Fruit fly (Drosophila melanogaster) whole organism, prepupa: ENCODE data around the gene mAChR-B.

Experiments
- CG11902 ChIP-seq: fragments of 200-800 bp; sonication (Bioruptor generic); optimal IDR thresholded peaks from 3 replicates; lab custom pipeline; 2016; ENCODE audit warnings: missing biosample characterization, missing genetic modification characterization
- CG1621 ChIP-seq: fragments of 200-800 bp; sonication (Bioruptor generic); optimal IDR thresholded peaks from 3 replicates; lab custom pipeline; 2018; ENCODE audit warnings: missing biosample characterization, mild to moderate bottlenecking, missing genetic modification characterization
- CG3032 ChIP-seq: fragments of 200-800 bp; optimal IDR thresholded peaks from 2 replicates; lab custom pipeline; 2019; ENCODE audit warnings: missing biosample characterization, mild to moderate bottlenecking, missing genetic modification characterization, moderate library complexity
- CG7368 ChIP-seq: fragments of 200-800 bp; sonication (Bioruptor generic); optimal IDR thresholded peaks from 3 replicates; lab custom pipeline; 2016; ENCODE audit warnings: missing biosample characterization, missing genetic modification characterization
- Eip75B ChIP-seq: fragments of 200-800 bp; sonication (Bioruptor generic); optimal IDR thresholded peaks from 3 replicates; lab custom pipeline; 2016; ENCODE audit warnings: missing biosample characterization, missing genetic modification characterization
- OdsH ChIP-seq: fragments of 200-800 bp; sonication (Bioruptor generic); optimal IDR thresholded peaks from 3 replicates; lab custom pipeline; 2016; ENCODE audit warnings: missing biosample characterization, missing genetic modification characterization
- net ChIP-seq: fragments of 200-800 bp; sonication (Bioruptor generic); optimal IDR thresholded peaks from 3 replicates; lab custom pipeline; 2016; ENCODE audit warnings: missing biosample characterization, missing genetic modification characterization
- spab ChIP-seq: fragments of 200-800 bp; sonication (Bioruptor generic); optimal IDR thresholded peaks from 2 replicates; lab custom pipeline; 2017; ENCODE audit warnings: missing biosample characterization, mild to moderate bottlenecking, missing genetic modification characterization, missing genetic modification reagents
- topi ChIP-seq: fragments of 200-800 bp; sonication (Bioruptor generic); optimal IDR thresholded peaks from 3 replicates; lab custom pipeline; 2016; ENCODE audit warnings: missing biosample characterization, missing genetic modification characterization

The mAChR-B gene

dm6 chr3R:8132398-8132797 is 73.3 kb downstream of the mAChR-B start (continued):
- peak; percentile 8 for TF ChIP-seq spab (GFP tag; lab: Kevin White, UChicago)

- TF ChIP-seq CG3032 (tag; lab: Kevin White, UChicago) (no peak), CG1621 (tag; lab: Kevin White, UChicago) (peak; percentile 25), CG7368 (GFP tag; lab: Kevin White, UChicago) (no peak), net (GFP tag; lab: Kevin White, UChicago) (no peak), Eip75B (GFP tag; lab: Kevin White, UChicago) (no peak), CG11902 (GFP tag; lab: Kevin White, UChicago) (no peak), OdsH (no peak), topi (no peak)
Observed at dm6 chr3R:8134544-8134943, 75.5 kb downstream of the mAChR-B start.
